Worm (Caenorhabditis elegans) whole organism, L3 larva: Measurements from ENCODE around the gene C13F10.5.
A peak's percentile ranks its signal among the peaks of the same experiment; 100 is the strongest.

Source experiments
- R02D3.7 ChIP-seq: fragments of 150-350 bp; optimal IDR thresholded peaks from 2 replicates; lab custom pipeline; 2014; ENCODE audit warnings: missing biosample characterization, missing genetic modification characterization
- ZK546.5 ChIP-seq: sonication (generic microtip); optimal IDR thresholded peaks from 2 replicates; lab custom pipeline; 2017; ENCODE audit warnings: missing biosample characterization, missing genetic modification characterization
- aly-2 ChIP-seq: fragments of 150-350 bp; optimal IDR thresholded peaks from 2 replicates; lab custom pipeline; 2014; ENCODE audit warnings: missing biosample characterization, missing genetic modification characterization
- ama-1 ChIP-seq: fragments of 150-350 bp; optimal IDR thresholded peaks from 2 replicates; lab custom pipeline; 2018
- ceh-16 ChIP-seq: sonication (generic microtip); optimal IDR thresholded peaks from 2 replicates; lab custom pipeline; 2017; ENCODE audit warnings: missing biosample characterization, missing genetic modification characterization
- ceh-28 ChIP-seq: fragments of 150-350 bp; optimal IDR thresholded peaks from 2 replicates; lab custom pipeline; 2014; ENCODE audit warnings: missing biosample characterization, missing genetic modification reagents, missing genetic modification characterization
- ceh-82 ChIP-seq: fragments of 150-350 bp; optimal IDR thresholded peaks from 2 replicates; lab custom pipeline; 2014; ENCODE audit warnings: missing biosample characterization, missing genetic modification characterization
- daf-12 ChIP-seq: fragments of 150-350 bp; optimal IDR thresholded peaks from 2 replicates; lab custom pipeline; 2014; ENCODE audit warnings: missing biosample characterization, missing genetic modification reagents, missing genetic modification characterization
- egl-27 ChIP-seq: sonication (generic microtip); optimal IDR thresholded peaks from 4 replicates; lab custom pipeline; 2017; ENCODE audit warnings: missing biosample characterization, missing genetic modification reagents, missing genetic modification characterization
- egl-5 ChIP-seq: fragments of 150-350 bp; optimal IDR thresholded peaks from 2 replicates; lab custom pipeline; 2017; ENCODE audit warnings: missing biosample characterization, missing genetic modification reagents, missing genetic modification characterization, inconsistent platforms
- elt-1 ChIP-seq: fragments of 150-350 bp; optimal IDR thresholded peaks from 2 replicates; lab custom pipeline; 2014; ENCODE audit warnings: missing biosample characterization, missing genetic modification characterization
- elt-2 ChIP-seq: sonication (generic microtip); optimal IDR thresholded peaks from 2 replicates; lab custom pipeline; 2016; ENCODE audit warnings: missing genetic modification reagents, mild to moderate bottlenecking, missing genetic modification characterization, missing compliant biosample characterization
- elt-3 ChIP-seq, 3 experiments: fragments of 150-350 bp in 1 of 3; sonication (generic microtip) in 2 of 3; optimal IDR thresholded peaks; 2 replicates in 2 of 3; 4 replicates in 1 of 3; lab custom pipeline; 2014 to 2017; ENCODE audit warnings: missing biosample characterization in 3 of 3, missing genetic modification characterization in 3 of 3
- eor-1 ChIP-seq, 2 experiments: fragments of 150-350 bp; optimal IDR thresholded peaks; 2 replicates each; lab custom pipeline; 2014 to 2018; ENCODE audit warnings: missing biosample characterization in 2 of 2, missing genetic modification characterization in 2 of 2
- fkh-10 ChIP-seq: sonication (generic microtip); optimal IDR thresholded peaks from 2 replicates; lab custom pipeline; 2017; ENCODE audit warnings: missing biosample characterization, missing genetic modification reagents, missing genetic modification characterization
- fkh-2 ChIP-seq: fragments of 150-350 bp; optimal IDR thresholded peaks from 2 replicates; lab custom pipeline; 2014; ENCODE audit warnings: missing biosample characterization, missing genetic modification reagents, missing genetic modification characterization
- fos-1 ChIP-seq: fragments of 150-350 bp; optimal IDR thresholded peaks from 2 replicates; lab custom pipeline; 2014; ENCODE audit warnings: missing biosample characterization, missing genetic modification characterization
- hmg-11 ChIP-seq: sonication (generic microtip); optimal IDR thresholded peaks from 2 replicates; lab custom pipeline; 2016; ENCODE audit warnings: missing genetic modification characterization, missing compliant biosample characterization
- jun-1 ChIP-seq: fragments of 150-350 bp; optimal IDR thresholded peaks from 2 replicates; lab custom pipeline; 2014; ENCODE audit warnings: missing biosample characterization, missing genetic modification reagents, missing genetic modification characterization
- lin-15B ChIP-seq: fragments of 150-350 bp; optimal IDR thresholded peaks from 2 replicates; lab custom pipeline; 2014; ENCODE audit warnings: missing biosample characterization, missing genetic modification characterization
- lin-39 ChIP-seq: fragments of 150-350 bp; optimal IDR thresholded peaks from 2 replicates; lab custom pipeline; 2018; ENCODE audit warnings: missing biosample characterization, missing genetic modification reagents, missing genetic modification characterization
- lsy-12 ChIP-seq: sonication (generic microtip); optimal IDR thresholded peaks from 2 replicates; lab custom pipeline; 2016; ENCODE audit warnings: mild to moderate bottlenecking, missing genetic modification characterization, missing compliant biosample characterization
- mdl-1 ChIP-seq: fragments of 150-350 bp; optimal IDR thresholded peaks from 2 replicates; lab custom pipeline; 2014; ENCODE audit warnings: missing biosample characterization, missing genetic modification characterization
- nfya-1 ChIP-seq: sonication (generic microtip); optimal IDR thresholded peaks from 2 replicates; lab custom pipeline; 2017; ENCODE audit warnings: missing genetic modification characterization, mild to moderate bottlenecking, missing compliant biosample characterization, antibody characterized with exemption, moderate library complexity; ENCODE audit not compliant: insufficient read depth
- nhr-11 ChIP-seq: fragments of 150-350 bp; optimal IDR thresholded peaks from 2 replicates; lab custom pipeline; 2014; ENCODE audit warnings: missing biosample characterization, missing genetic modification characterization
- nhr-23 ChIP-seq: fragments of 150-350 bp; optimal IDR thresholded peaks from 2 replicates; lab custom pipeline; 2014; ENCODE audit warnings: missing biosample characterization, missing genetic modification reagents, missing genetic modification characterization
- nhr-25 ChIP-seq: sonication (generic microtip); optimal IDR thresholded peaks from 2 replicates; lab custom pipeline; 2017; ENCODE audit warnings: missing biosample characterization, missing genetic modification characterization
- nhr-28 ChIP-seq: fragments of 150-350 bp; optimal IDR thresholded peaks from 2 replicates; lab custom pipeline; 2014; ENCODE audit warnings: missing biosample characterization, missing genetic modification characterization
- nhr-43 ChIP-seq: sonication (generic microtip); optimal IDR thresholded peaks from 2 replicates; lab custom pipeline; 2016; ENCODE audit warnings: mild to moderate bottlenecking, missing genetic modification characterization, missing compliant biosample characterization; ENCODE audit not compliant: poor library complexity, severe bottlenecking
- nhr-67 ChIP-seq: fragments of 150-350 bp; optimal IDR thresholded peaks from 2 replicates; lab custom pipeline; 2014; ENCODE audit warnings: missing biosample characterization, missing genetic modification characterization
- nhr-76 ChIP-seq: fragments of 150-350 bp; sonication (generic microtip); optimal IDR thresholded peaks from 5 replicates; lab custom pipeline; 2014; ENCODE audit warnings: missing biosample characterization, missing genetic modification characterization
- nhr-77 ChIP-seq: fragments of 150-350 bp; optimal IDR thresholded peaks from 2 replicates; lab custom pipeline; 2014; ENCODE audit warnings: missing biosample characterization, missing genetic modification characterization
- pha-4 ChIP-seq: fragments of 150-350 bp; optimal IDR thresholded peaks from 2 replicates; lab custom pipeline; 2014; ENCODE audit warnings: missing biosample characterization, missing genetic modification reagents, missing genetic modification characterization
- pqm-1 ChIP-seq: fragments of 150-350 bp; optimal IDR thresholded peaks from 2 replicates; lab custom pipeline; 2017; ENCODE audit warnings: missing biosample characterization, missing genetic modification characterization, inconsistent platforms
- skn-1 ChIP-seq: fragments of 150-350 bp; optimal IDR thresholded peaks from 2 replicates; lab custom pipeline; 2014; ENCODE audit warnings: missing biosample characterization, missing genetic modification characterization
- snpc-4 ChIP-seq: fragments of 150-350 bp; optimal IDR thresholded peaks from 2 replicates; lab custom pipeline; 2014; ENCODE audit warnings: missing biosample characterization, missing genetic modification characterization
- tbx-2 ChIP-seq: sonication (generic microtip); optimal IDR thresholded peaks from 2 replicates; lab custom pipeline; 2016; ENCODE audit warnings: mild to moderate bottlenecking, missing genetic modification characterization, missing compliant biosample characterization
- unc-39 ChIP-seq: sonication (generic microtip); optimal IDR thresholded peaks from 4 replicates; lab custom pipeline; 2017; ENCODE audit warnings: missing biosample characterization, missing genetic modification characterization
- unc-62 ChIP-seq: fragments of 150-350 bp; sonication (generic microtip); optimal IDR thresholded peaks from 4 replicates; lab custom pipeline; 2014; ENCODE audit warnings: missing biosample characterization, missing genetic modification reagents, missing genetic modification characterization
- ztf-11 ChIP-seq: fragments of 150-350 bp; optimal IDR thresholded peaks from 2 replicates; lab custom pipeline; 2014; ENCODE audit warnings: missing biosample characterization, missing genetic modification characterization
- ztf-4 ChIP-seq: fragments of 150-350 bp; optimal IDR thresholded peaks from 2 replicates; lab custom pipeline; 2014; ENCODE audit warnings: missing biosample characterization, missing genetic modification characterization

Gene C13F10.5

ce11 chrV:7196498-7196966 is 22.4 kb downstream of the C13F10.5 start, which contains the start of gene F09G2.2:
F09G2.2 (plus strand) TSS chrV:7196916.
- TF ChIP-seq nhr-67 (no peak), ztf-4 (tag; lab: Kevin White, UChicago) (peak; percentile 32), snpc-4 (tag; lab: Kevin White, UChicago) (peak; percentile 82), nhr-77 (tag; lab: Kevin White, UChicago) (no peak), nhr-23 (peak; percentile 96), pha-4 (tag; lab: Kevin White, UChicago) (peak; percentile 89), nhr-43 (peak; percentile 86), jun-1 (tag; lab: Kevin White, UChicago) (peak; percentile 94), R02D3.7 (tag; lab: Kevin White, UChicago) (peak; percentile 71), skn-1 (peak; percentile 90), elt-1 (tag; lab: Kevin White, UChicago) (peak; percentile 59), elt-2 (tag; lab: Kevin White, UChicago) (peak; percentile 89), egl-27 (tag; lab: Kevin White, UChicago) (peak; percentile 46), hmg-11 (tag; lab: Kevin White, UChicago) (peak; percentile 82), nhr-25 (tag; lab: Kevin White, UChicago) (peak; percentile 96), fkh-10 (GFP tag; lab: Kevin White, UChicago) (peak; percentile 8), ceh-28 (tag; lab: Kevin White, UChicago) (peak; percentile 64), lin-39 (tag; lab: Kevin White, UChicago) (peak; percentile 97), lin-15B (tag; lab: Kevin White, UChicago) (peak; percentile 92), ama-1 (lab: Kevin White, UChicago) (peak; percentile 78), nhr-76 (no peak), daf-12 (tag; lab: Kevin White, UChicago) (no peak), pqm-1 (tag; lab: Kevin White, UChicago) (peak; percentile 75), fos-1 (tag; lab: Kevin White, UChicago) (no peak), tbx-2 (tag; lab: Kevin White, UChicago) (peak; percentile 45), unc-62 (GFP tag; lab: Kevin White, UChicago) (no peak), ZK546.5 (peak; percentile 16), lsy-12 (tag; lab: Kevin White, UChicago) (peak; percentile 67), ceh-82 (tag; lab: Kevin White, UChicago) (peak; percentile 2), nfya-1 (tag; lab: Kevin White, UChicago) (peak; percentile 95), egl-5 (peak; percentile 87), eor-1 (tag; optimal IDR thresholded peaks at IDR 0.05; lab: Kevin White, UChicago) (no peak)

ce11 chrV:7196037-7196436 is 22.9 kb downstream of the C13F10.5 start, which contains the start of gene attf-2:
attf-2 (minus strand) TSS chrV:7196137.
- TF ChIP-seq nfya-1 (tag; lab: Kevin White, UChicago) (no peak), nhr-28 (tag; lab: Kevin White, UChicago) (no peak), skn-1 (no peak), jun-1 (tag; lab: Kevin White, UChicago) (no peak), ceh-16 (no peak), nhr-76 (no peak), aly-2 (tag; lab: Kevin White, UChicago) (no peak)

ce11 chrV:7194818-7195217 is 24.1 kb downstream of the C13F10.5 start:
- TF ChIP-seq ama-1 (lab: Kevin White, UChicago) (no peak), fos-1 (tag; lab: Kevin White, UChicago) (no peak), ztf-11 (no peak), lin-15B (tag; lab: Kevin White, UChicago) (no peak), mdl-1 (tag; lab: Kevin White, UChicago) (no peak)

ce11 chrV:7193562-7193961 is 25.3 kb downstream of the C13F10.5 start, which contains the start of gene F09G2.8:
F09G2.8 (minus strand) TSS chrV:7193662.
- TF ChIP-seq unc-39 (tag; lab: Kevin White, UChicago) (no peak), mdl-1 (tag; lab: Kevin White, UChicago) (no peak), nhr-11 (no peak), fkh-2 (tag; lab: Kevin White, UChicago) (no peak), R02D3.7 (tag; lab: Kevin White, UChicago) (no peak), pqm-1 (tag; lab: Kevin White, UChicago) (no peak), nhr-77 (tag; lab: Kevin White, UChicago) (no peak), elt-3 (tag; optimal IDR thresholded peaks at IDR 0.05; lab: Kevin White, UChicago) (no peak), eor-1 (tag; optimal IDR thresholded peaks at IDR 0.05; lab: Kevin White, UChicago) (no peak), pha-4 (tag; lab: Kevin White, UChicago) (no peak), fos-1 (tag; lab: Kevin White, UChicago) (no peak), elt-2 (tag; lab: Kevin White, UChicago) (no peak), ZK546.5 (no peak), ztf-4 (tag; lab: Kevin White, UChicago) (no peak), nfya-1 (tag; lab: Kevin White, UChicago) (no peak), hmg-11 (tag; lab: Kevin White, UChicago) (no peak), lsy-12 (tag; lab: Kevin White, UChicago) (no peak), ama-1 (lab: Kevin White, UChicago) (no peak), nhr-28 (tag; lab: Kevin White, UChicago) (no peak)
- TF ChIP-seq, all 47 proteins: peak for 0
